Fruit fly (Drosophila melanogaster): Measurements from ENCODE around the gene Or7a.

Or7a gene

dm6 chrX:8193017-8193556 lies 27.6 kb upstream of the Or7a start:
- TF ChIP-seq h (GFP tag; optimal IDR thresholded peaks at IDR 0.05), result peak; percentile 68
- TF ChIP-seq Jra (GFP tag; optimal IDR thresholded peaks at IDR 0.05), result peak; percentile 17
- TF ChIP-seq dmrt93B (GFP tag; optimal IDR thresholded peaks at IDR 0.05), result no peak
- TF ChIP-seq sv (GFP tag; optimal IDR thresholded peaks at IDR 0.05), result no peak
- TF ChIP-seq rgr (GFP tag; optimal IDR thresholded peaks at IDR 0.05), result peak; percentile 34
- TF ChIP-seq Hr83 (GFP tag; optimal IDR thresholded peaks at IDR 0.05; ENCODE audit: poor library complexity, severe bottlenecking), result peak; percentile 10
- TF ChIP-seq Hnf4 (GFP tag; optimal IDR thresholded peaks at IDR 0.05), result peak; percentile 43
- TF ChIP-seq woc (GFP tag; optimal IDR thresholded peaks at IDR 0.05), result peak; percentile 48
- TF ChIP-seq sage (GFP tag; optimal IDR thresholded peaks at IDR 0.05), result no peak
- peak; percentile 9 for TF ChIP-seq brk (GFP tag; optimal IDR thresholded peaks at IDR 0.05)
- no peak for TF ChIP-seq Rel (GFP tag; optimal IDR thresholded peaks at IDR 0.05)
- TF ChIP-seq Rel (tag; optimal IDR thresholded peaks at IDR 0.05), result peak; percentile 45
- no peak for TF ChIP-seq CG32264 (GFP tag; optimal IDR thresholded peaks at IDR 0.05)
- peak; percentile 19 for TF ChIP-seq br (GFP tag; optimal IDR thresholded peaks at IDR 0.05)
- peak; percentile 6 for TF ChIP-seq Sp1 (GFP tag; optimal IDR thresholded peaks at IDR 0.05)
- TF ChIP-seq psq (GFP tag; optimal IDR thresholded peaks at IDR 0.05), result peak; percentile 45
- peak; percentile 21 for TF ChIP-seq HLH106 (tag; optimal IDR thresholded peaks at IDR 0.05)
- TF ChIP-seq CG9705 (GFP tag; optimal IDR thresholded peaks at IDR 0.05), result no peak
- peak; percentile 86 for TF ChIP-seq Myc (optimal IDR thresholded peaks at IDR 0.05)
- TF ChIP-seq Vsx2 (GFP tag; optimal IDR thresholded peaks at IDR 0.05; ENCODE audit: partially characterized antibody), result no peak
- TF ChIP-seq ey (GFP tag; optimal IDR thresholded peaks at IDR 0.05), result peak; percentile 42
- no peak for TF ChIP-seq jim (GFP tag; optimal IDR thresholded peaks at IDR 0.05)
- no peak for TF ChIP-seq Dfd (GFP tag; optimal IDR thresholded peaks at IDR 0.05)
- peak; percentile 46 for TF ChIP-seq OdsH (GFP tag; optimal IDR thresholded peaks at IDR 0.05)
- TF ChIP-seq GATAd (GFP tag; optimal IDR thresholded peaks at IDR 0.05), result no peak
- TF ChIP-seq foxo (GFP tag; optimal IDR thresholded peaks at IDR 0.05), result peak in 1 of 2 experiments; percentile 40
- peak; percentile 30 for TF ChIP-seq fru (GFP tag; optimal IDR thresholded peaks at IDR 0.05)

DNA sequence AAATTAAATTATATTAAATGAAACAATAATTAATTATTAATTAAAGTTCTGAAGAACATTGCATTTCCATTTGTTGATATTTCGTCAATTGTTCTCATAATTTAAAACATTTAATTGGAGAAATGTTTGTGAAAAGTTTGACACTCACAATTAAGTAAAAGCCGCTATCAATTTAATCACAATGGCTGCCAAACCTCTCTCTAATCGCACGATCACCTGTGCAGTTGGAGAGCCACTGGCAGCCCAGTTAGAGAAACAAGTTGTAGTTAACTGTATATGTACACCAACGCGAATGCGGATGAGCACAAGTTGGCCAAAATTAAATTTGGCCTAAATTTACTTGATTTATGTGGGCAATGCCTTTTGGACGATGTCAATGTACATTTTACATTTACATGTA lies 26.7 kb upstream of the Or7a start:
- TF ChIP-seq Myc (optimal IDR thresholded peaks at IDR 0.05), result peak; percentile 7
- TF ChIP-seq br (GFP tag; optimal IDR thresholded peaks at IDR 0.05), result no peak
- no peak for TF ChIP-seq Dfd (GFP tag; optimal IDR thresholded peaks at IDR 0.05)
- no peak for TF ChIP-seq Abd-B (GFP tag; optimal IDR thresholded peaks at IDR 0.05)

dm6 chrX:8179858-8180257 lies 14.3 kb upstream of the Or7a start:
- TF ChIP-seq lola (GFP tag; optimal IDR thresholded peaks at IDR 0.05), result no peak
- no peak for TF ChIP-seq usp (GFP tag; optimal IDR thresholded peaks at IDR 0.05)
- no peak for TF ChIP-seq h (GFP tag; optimal IDR thresholded peaks at IDR 0.05)
- TF ChIP-seq psq (GFP tag; optimal IDR thresholded peaks at IDR 0.05), result no peak
- TF ChIP-seq Rel (GFP tag; optimal IDR thresholded peaks at IDR 0.05), result no peak
- TF ChIP-seq Rel (tag; optimal IDR thresholded peaks at IDR 0.05), result no peak
- no peak for TF ChIP-seq Mio (GFP tag; optimal IDR thresholded peaks at IDR 0.05)
- TF ChIP-seq GATAd (GFP tag; optimal IDR thresholded peaks at IDR 0.05), result no peak
- TF ChIP-seq sage (GFP tag; optimal IDR thresholded peaks at IDR 0.05), result no peak
- TF ChIP-seq HLH106 (tag; optimal IDR thresholded peaks at IDR 0.05), result no peak
- TF ChIP-seq N (GFP tag; optimal IDR thresholded peaks at IDR 0.05), result no peak
- no peak for TF ChIP-seq Vsx2 (GFP tag; optimal IDR thresholded peaks at IDR 0.05; ENCODE audit: partially characterized antibody)
- TF ChIP-seq dsf (GFP tag; optimal IDR thresholded peaks at IDR 0.05; ENCODE audit: borderline replicate concordance), result no peak

DNA sequence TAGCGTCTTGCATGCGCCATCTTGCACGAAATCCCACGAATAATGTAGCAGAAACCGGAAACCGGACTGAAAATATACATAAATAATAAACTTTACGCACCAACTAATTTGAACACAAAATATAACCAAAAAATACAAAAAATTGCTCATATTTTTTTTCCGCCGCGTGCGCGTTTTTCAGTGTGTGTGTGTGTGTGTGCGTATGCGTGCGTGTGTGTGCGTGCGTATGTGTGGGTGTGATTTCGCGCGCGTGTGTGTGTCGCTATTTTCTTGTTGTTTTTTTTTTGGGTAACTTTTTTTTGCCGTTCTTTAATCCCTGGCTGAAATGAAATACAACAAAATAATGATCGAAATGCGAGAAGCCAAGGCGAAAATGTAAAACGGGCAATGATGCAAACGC lies 13.5 kb upstream of the Or7a start:
- TF ChIP-seq pan (optimal IDR thresholded peaks at IDR 0.05) (peak; percentile 53), fru (GFP tag; optimal IDR thresholded peaks at IDR 0.05) (no peak), Hnf4 (GFP tag; optimal IDR thresholded peaks at IDR 0.05) (no peak), brk (GFP tag; optimal IDR thresholded peaks at IDR 0.05) (no peak)
